Fruit fly (Drosophila melanogaster): Measurements from ENCODE around the gene Cpr97Ea.

Cpr97Ea gene

DNA sequence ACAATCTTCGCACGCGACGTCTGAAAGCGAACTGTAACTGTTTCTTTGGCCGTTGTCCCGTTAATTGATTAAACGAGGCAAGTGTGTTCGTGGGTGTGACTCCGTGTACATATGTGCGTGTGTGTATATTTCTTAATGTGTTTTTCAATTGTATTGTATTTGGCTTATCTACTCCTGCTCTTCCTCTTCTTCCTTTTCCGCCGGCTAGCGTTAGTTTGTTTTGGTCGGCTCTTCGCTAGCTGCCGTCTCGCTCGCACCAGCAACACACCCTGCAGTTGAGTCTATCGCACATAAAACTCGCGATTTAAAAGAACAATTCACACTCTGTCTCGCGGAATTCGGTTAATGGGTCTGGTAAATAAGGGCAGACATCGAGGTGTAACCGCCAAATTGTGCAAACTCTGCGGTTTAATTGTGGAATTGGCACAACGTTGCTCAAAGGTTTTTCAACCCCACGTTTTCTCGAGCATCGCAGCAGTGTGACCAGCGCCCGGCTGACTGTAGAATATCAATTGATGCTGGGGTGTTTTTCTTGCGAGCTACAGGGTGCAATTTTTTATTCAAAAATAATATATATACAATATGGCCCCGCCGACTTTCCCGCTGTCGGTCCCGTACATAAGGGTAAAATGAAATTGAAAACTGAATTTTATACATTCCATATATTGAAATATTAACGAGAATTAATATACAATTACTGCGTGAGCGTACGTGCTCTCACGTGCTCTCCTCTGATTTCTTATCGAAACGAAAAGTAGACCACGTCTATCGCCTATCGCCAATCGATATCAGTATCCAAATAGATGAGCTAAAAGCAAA lies 24.4 kb upstream of the Cpr97Ea start, which contains the start of the genes gb and CG5815:
Gene gb, minus strand, starts transcription at position 487 of the 819 bp plus-strand sequence.
Gene CG5815, plus strand, starts transcription at position 783 of the 819 bp plus-strand sequence.
- TF ChIP-seq insv (optimal IDR thresholded peaks at IDR 0.05) (no peak), psq (optimal IDR thresholded peaks at IDR 0.05) (no peak), ttk (optimal IDR thresholded peaks at IDR 0.05) (no peak), Sin3A (optimal IDR thresholded peaks at IDR 0.05) (no peak), Myc (optimal IDR thresholded peaks at IDR 0.05) (no peak)

DNA sequence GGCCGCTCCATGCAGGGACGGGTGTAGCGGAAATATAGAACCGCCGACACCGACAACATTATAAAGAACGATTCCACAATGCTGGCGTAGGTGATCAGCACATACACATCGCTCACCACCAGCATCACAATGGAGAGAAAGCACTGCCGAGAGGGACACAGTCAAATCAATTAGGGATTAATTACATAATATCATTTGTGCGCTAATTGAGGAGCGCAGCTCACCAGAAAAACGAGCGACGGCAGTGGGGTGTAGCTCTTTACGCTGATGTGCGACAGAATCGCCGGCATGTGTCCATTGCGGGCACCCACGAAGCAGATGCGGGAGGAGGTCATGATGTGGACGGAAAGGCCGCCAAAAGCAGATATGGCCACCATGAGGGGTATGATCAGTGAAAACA lies 21.9 kb upstream of the Cpr97Ea start:
- TF ChIP-seq h (optimal IDR thresholded peaks at IDR 0.05) = no peak
- no peak for TF ChIP-seq psq (optimal IDR thresholded peaks at IDR 0.05)
- TF ChIP-seq insv (optimal IDR thresholded peaks at IDR 0.05) = no peak
- TF ChIP-seq Myc (optimal IDR thresholded peaks at IDR 0.05) = no peak
- no peak for TF ChIP-seq Sin3A (optimal IDR thresholded peaks at IDR 0.05)

DNA sequence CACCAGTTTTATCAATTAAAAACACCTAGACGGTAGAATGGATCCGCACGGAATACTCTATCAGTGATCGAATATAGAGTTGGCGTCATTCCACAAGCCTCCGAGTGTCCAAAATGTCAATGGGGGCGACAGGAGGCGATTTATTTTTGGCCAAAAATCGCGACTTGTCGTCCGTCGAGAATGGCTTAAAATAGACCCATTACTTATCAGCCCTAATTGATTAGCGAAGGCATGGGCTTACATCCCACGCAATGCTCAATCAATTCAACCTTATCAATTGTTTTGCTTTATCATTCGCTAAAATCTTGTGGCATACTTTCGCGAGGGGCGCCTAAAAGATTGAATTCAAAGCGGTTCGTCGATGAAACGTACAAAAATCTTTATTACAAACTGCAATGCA lies 20.5 kb upstream of the Cpr97Ea start:
- TF ChIP-seq psq (optimal IDR thresholded peaks at IDR 0.05) = no peak
- no peak for TF ChIP-seq insv (optimal IDR thresholded peaks at IDR 0.05)
- TF ChIP-seq Myc (optimal IDR thresholded peaks at IDR 0.05) = no peak

DNA sequence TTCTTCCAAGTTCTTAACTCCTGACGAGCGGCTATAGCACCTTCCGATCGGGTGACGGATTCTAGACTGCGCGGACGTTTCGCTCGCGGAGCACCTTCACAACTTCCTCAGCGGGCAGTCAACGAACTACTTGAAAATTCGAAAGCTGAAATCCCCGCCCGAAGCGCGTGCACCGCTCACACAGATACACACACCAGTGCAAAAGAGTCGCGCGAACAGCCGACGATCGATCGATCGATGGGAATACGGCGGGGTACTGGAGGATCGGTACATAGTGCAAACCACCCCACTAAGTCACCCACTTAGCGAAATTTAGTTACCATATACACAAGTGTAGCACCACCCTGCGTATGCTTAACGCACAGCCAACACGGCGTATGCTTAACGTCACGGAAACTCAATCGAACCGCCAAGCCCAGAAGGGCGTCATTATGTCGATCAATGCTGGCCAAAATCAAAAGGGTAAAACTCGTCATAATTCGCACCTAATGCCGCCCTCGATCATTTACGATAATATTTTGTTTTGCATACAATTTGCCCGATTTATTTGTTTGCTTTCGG lies 18.6 kb upstream of the Cpr97Ea start, which contains the start of gene CAH9:
Gene CAH9, minus strand, starts transcription at position 51 of the 561 bp plus-strand sequence.
- TF ChIP-seq Sin3A (optimal IDR thresholded peaks at IDR 0.05) (no peak), insv (optimal IDR thresholded peaks at IDR 0.05) (no peak)

DNA sequence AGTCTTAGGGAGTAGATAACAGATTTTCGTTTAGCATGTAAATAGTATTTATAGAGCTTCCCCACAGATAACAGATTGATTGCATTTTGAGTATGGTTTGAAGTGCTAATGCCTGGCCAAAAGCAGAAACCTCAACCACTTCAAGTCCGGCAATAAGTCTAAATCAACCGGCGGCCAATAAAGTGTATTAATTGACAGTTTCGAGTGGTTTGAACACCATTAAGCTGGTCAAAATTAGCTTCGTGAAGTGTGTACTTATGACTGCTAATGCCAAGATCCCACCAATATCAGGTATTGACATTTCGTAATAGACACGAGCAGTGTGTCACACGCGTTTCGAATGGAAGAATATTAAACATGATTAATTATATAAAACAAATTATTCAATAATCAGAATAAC lies 17.9 kb upstream of the Cpr97Ea start:
- TF ChIP-seq psq (optimal IDR thresholded peaks at IDR 0.05) (no peak), Sin3A (optimal IDR thresholded peaks at IDR 0.05) (no peak), h (optimal IDR thresholded peaks at IDR 0.05) (no peak), insv (optimal IDR thresholded peaks at IDR 0.05) (no peak), Myc (optimal IDR thresholded peaks at IDR 0.05) (no peak), ttk (optimal IDR thresholded peaks at IDR 0.05) (no peak)

DNA sequence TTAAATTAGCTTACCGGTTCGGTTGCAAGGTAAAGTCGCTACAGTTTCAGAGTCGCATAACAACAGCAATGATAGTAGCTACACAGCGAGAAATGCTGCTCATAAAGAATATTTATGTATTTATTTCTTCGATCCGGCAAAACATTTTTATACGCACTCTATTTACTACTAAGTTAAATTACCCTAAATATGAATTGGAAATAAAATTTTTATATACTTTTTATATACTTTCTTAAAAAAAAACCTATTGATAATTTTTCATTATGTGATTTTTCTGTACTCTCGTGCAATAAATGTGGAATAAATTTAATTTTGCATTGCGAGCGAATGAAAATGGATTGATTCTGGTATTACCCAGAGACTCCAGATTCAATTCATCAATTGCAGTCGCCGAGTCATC lies 13.4 kb upstream of the Cpr97Ea start, which contains the start of gene Jhbp11:
Gene Jhbp11, plus strand, starts transcription at position 301 of the 400 bp plus-strand sequence.
- TF ChIP-seq Myc (optimal IDR thresholded peaks at IDR 0.05) = no peak
- TF ChIP-seq Sin3A (optimal IDR thresholded peaks at IDR 0.05) = no peak
- no peak for TF ChIP-seq psq (optimal IDR thresholded peaks at IDR 0.05)
- no peak for TF ChIP-seq h (optimal IDR thresholded peaks at IDR 0.05)
- TF ChIP-seq ttk (optimal IDR thresholded peaks at IDR 0.05) = no peak
- TF ChIP-seq insv (optimal IDR thresholded peaks at IDR 0.05) = no peak

DNA sequence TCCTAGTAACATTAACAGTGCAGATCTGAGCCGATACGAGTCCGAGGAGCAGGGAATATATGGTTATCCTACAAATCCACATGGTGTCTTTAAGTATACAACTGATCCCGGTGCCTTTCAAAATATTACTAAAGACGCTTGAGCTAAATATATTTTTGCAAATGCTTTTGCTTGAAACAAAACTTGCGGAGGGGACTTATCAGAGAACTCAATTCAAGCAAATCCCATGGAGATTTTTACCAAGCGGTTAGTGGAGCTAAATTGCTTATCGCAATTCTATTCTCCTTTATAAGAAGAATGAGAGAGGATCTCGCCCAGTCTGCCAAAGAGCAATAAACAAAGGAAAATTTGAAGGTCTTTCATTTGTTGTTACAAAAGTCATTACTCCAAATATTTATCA lies 12.0 kb upstream of the Cpr97Ea start, which contains the start of gene eater:
Gene eater, minus strand, starts transcription at position 101 of the 400 bp plus-strand sequence.
- TF ChIP-seq insv (optimal IDR thresholded peaks at IDR 0.05) (no peak), Myc (optimal IDR thresholded peaks at IDR 0.05) (no peak), ttk (optimal IDR thresholded peaks at IDR 0.05) (no peak), h (optimal IDR thresholded peaks at IDR 0.05) (no peak), Sin3A (optimal IDR thresholded peaks at IDR 0.05) (no peak), psq (optimal IDR thresholded peaks at IDR 0.05) (no peak)

DNA sequence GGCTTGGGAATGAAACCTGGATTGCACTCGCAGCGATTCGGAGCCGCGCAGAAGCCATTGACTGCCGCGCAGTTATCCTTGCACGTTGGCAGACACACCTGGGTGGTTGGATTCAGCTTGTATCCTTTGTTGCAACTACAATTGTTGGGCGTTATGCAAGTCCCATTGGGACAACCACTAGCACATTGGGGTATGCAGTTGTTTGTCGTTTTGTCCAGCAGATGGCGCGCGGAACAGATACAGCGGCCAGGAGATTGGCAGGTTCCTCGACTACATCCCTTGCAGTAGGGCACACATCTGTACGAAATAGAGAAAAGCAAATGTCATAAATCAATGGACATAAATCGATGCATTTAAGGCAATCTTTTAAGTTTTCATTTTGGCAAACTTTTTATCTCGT lies 11.1 kb upstream of the Cpr97Ea start:
- TF ChIP-seq ttk (optimal IDR thresholded peaks at IDR 0.05) (no peak), psq (optimal IDR thresholded peaks at IDR 0.05) (no peak), Myc (optimal IDR thresholded peaks at IDR 0.05) (no peak), Sin3A (optimal IDR thresholded peaks at IDR 0.05) (no peak), h (optimal IDR thresholded peaks at IDR 0.05) (no peak)

DNA sequence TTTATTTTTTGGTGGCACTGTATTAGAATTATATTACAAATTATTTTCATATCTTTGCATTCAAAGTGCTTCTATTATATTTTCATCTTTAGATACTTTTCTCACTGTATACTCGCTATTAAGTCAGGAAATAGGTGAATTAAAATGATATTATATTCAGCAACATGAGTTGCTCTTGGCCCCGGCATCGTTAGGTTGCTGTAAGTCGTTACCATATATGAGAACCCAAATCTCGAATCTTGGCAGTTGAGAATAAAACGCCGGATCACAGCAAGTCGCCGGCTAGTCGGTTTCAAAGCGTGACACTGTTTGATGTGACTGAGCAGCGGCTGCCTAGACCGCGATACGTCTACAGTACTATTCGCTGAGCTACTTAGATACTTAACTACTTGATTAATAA lies 6.7 kb upstream of the Cpr97Ea start, which contains the start of gene CG14259:
Gene CG14259, plus strand, starts transcription at position 301 of the 400 bp plus-strand sequence.
- TF ChIP-seq insv (optimal IDR thresholded peaks at IDR 0.05) = no peak
- no peak for TF ChIP-seq Sin3A (optimal IDR thresholded peaks at IDR 0.05)
- TF ChIP-seq ttk (optimal IDR thresholded peaks at IDR 0.05) = no peak
- no peak for TF ChIP-seq Myc (optimal IDR thresholded peaks at IDR 0.05)
- no peak for TF ChIP-seq h (optimal IDR thresholded peaks at IDR 0.05)
- TF ChIP-seq psq (optimal IDR thresholded peaks at IDR 0.05) = no peak

DNA sequence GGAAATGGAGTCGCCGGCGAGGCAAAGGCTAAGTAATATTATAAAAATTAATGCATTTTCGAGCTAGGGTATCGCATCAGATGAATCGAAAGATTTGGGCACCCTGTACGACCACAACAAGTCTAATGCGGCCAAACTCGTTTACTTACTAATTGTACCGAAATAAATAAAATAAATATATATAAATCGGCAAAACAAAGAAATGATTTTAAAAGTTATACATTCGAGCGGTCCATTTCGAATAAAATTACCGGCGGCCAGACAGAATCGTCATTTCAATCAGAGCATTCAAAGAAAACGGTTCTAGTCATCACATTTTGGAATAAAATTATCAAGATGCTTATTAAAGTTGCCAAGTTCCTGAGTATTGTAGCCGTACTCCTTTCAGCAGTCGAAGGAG lies 5.3 kb upstream of the Cpr97Ea start, which contains the start of gene CG14258:
Gene CG14258, plus strand, starts transcription at position 301 of the 400 bp plus-strand sequence.
- TF ChIP-seq psq (optimal IDR thresholded peaks at IDR 0.05) (no peak), h (optimal IDR thresholded peaks at IDR 0.05) (no peak), Sin3A (optimal IDR thresholded peaks at IDR 0.05) (no peak), ttk (optimal IDR thresholded peaks at IDR 0.05) (no peak), Myc (optimal IDR thresholded peaks at IDR 0.05) (no peak), insv (optimal IDR thresholded peaks at IDR 0.05) (no peak)

DNA sequence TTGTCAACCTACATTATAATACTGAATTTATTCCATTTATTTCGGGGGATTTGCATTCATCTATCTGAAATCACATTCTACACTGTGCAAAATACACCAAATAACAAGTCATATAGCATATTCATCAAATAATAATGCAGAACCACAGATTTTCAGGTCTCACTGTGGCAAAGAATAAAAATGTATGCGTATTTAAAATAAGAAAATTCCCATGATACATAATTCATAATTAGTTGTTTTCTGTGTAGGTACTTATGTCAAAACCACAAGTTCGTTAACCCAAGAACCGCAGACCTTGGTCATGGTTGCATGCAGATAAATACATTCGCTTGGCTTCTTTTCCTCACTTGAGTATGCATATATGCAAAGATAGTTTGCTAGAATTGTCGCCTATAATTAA lies 4.7 kb upstream of the Cpr97Ea start:
- no peak for TF ChIP-seq insv (optimal IDR thresholded peaks at IDR 0.05)
- TF ChIP-seq Myc (optimal IDR thresholded peaks at IDR 0.05) = no peak
- TF ChIP-seq h (optimal IDR thresholded peaks at IDR 0.05) = no peak
- no peak for TF ChIP-seq psq (optimal IDR thresholded peaks at IDR 0.05)
- no peak for TF ChIP-seq Sin3A (optimal IDR thresholded peaks at IDR 0.05)
- no peak for TF ChIP-seq ttk (optimal IDR thresholded peaks at IDR 0.05)

DNA sequence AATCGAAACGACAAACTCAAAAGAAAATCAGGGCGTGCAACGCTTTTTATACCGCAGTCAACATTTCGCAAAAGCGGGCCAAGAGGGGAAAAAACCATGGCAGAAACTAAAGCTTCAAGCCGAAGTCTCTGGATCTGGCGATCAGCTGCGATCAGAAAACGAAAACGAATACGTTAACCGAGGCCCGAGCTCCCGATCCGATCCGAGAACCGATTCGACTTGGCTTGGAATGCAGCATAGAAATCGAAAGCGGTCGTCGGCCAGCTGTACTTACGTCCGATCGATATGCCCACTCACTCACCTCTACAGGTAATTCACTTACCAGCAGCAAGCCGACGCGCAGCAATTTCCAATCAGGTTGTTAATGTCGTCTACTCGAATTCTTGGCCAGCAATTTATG lies 3.5 kb upstream of the Cpr97Ea start, which contains the start of gene Cpr97Eb:
Gene Cpr97Eb, minus strand, starts transcription at position 25 of the 400 bp plus-strand sequence.
- no peak for TF ChIP-seq ttk (optimal IDR thresholded peaks at IDR 0.05)
- TF ChIP-seq psq (optimal IDR thresholded peaks at IDR 0.05) = no peak
- no peak for TF ChIP-seq Sin3A (optimal IDR thresholded peaks at IDR 0.05)
- TF ChIP-seq Myc (optimal IDR thresholded peaks at IDR 0.05) = no peak
- TF ChIP-seq h (optimal IDR thresholded peaks at IDR 0.05) = no peak
- TF ChIP-seq insv (optimal IDR thresholded peaks at IDR 0.05) = no peak

All from Kc167 (cell line).